Fruit fly (Drosophila melanogaster) whole organism, embryonic: ENCODE data around the gene Rpt4.
A peak's percentile ranks its signal among the peaks of the same experiment; 100 is the strongest.

Experiments
- Abd-B ChIP-seq: fragments of 200-800 bp; sonication (Bioruptor generic); optimal IDR thresholded peaks from 2 replicates; lab custom pipeline; 2018; ENCODE audit warnings: missing biosample characterization, mild to moderate bottlenecking, missing genetic modification characterization, moderate library complexity
- Ada2b ChIP-seq: fragments of 200-800 bp; sonication (Bioruptor generic); IDR thresholded peaks from 2 replicates; pipeline ENCODE4 v1.3.6; 2022; ENCODE audit warnings: missing biosample characterization, missing genetic modification characterization
- Aef1 ChIP-seq: fragments of 200-800 bp; sonication (Bioruptor generic); IDR thresholded peaks from 3 replicates; pipeline ENCODE4 v1.3.6; 2022; ENCODE audit warnings: missing biosample characterization, missing genetic modification characterization
- CG10431 ChIP-seq: fragments of 200-800 bp; sonication (Bioruptor generic); optimal IDR thresholded peaks from 3 replicates; lab custom pipeline; 2018; ENCODE audit warnings: missing biosample characterization, mild to moderate bottlenecking, missing genetic modification characterization
- CG1233 ChIP-seq: fragments of 200-800 bp; sonication (Bioruptor generic); optimal IDR thresholded peaks from 4 replicates; lab custom pipeline; 2018; ENCODE audit warnings: missing biosample characterization, mild to moderate bottlenecking, missing genetic modification characterization
- CG15269 ChIP-seq: fragments of 200-800 bp; sonication (Bioruptor generic); optimal IDR thresholded peaks from 2 replicates; lab custom pipeline; 2018; ENCODE audit warnings: missing biosample characterization, mild to moderate bottlenecking, missing genetic modification characterization, moderate library complexity
- CG1603 ChIP-seq: fragments of 200-800 bp; sonication (Bioruptor generic); optimal IDR thresholded peaks from 2 replicates; lab custom pipeline; 2019; ENCODE audit warnings: missing biosample characterization, mild to moderate bottlenecking, missing genetic modification characterization, moderate library complexity
- CG18476 ChIP-seq: fragments of 200-800 bp; sonication (Bioruptor generic); optimal IDR thresholded peaks from 2 replicates; lab custom pipeline; 2016; ENCODE audit warnings: missing biosample characterization, mild to moderate bottlenecking, missing genetic modification characterization
- CG18599 ChIP-seq: fragments of 200-800 bp; sonication (Bioruptor generic); optimal IDR thresholded peaks from 3 replicates; lab custom pipeline; 2017; ENCODE audit warnings: missing biosample characterization, missing genetic modification characterization, mild to moderate bottlenecking, moderate library complexity, missing genetic modification reagents
- CG2129 ChIP-seq: fragments of 200-800 bp; sonication (Bioruptor generic); IDR thresholded peaks from 2 replicates; pipeline ENCODE4 v1.3.6; 2022; ENCODE audit warnings: missing biosample characterization, missing genetic modification characterization; ENCODE audit not compliant: partially characterized antibody
- CG2202 ChIP-seq: fragments of 200-800 bp; sonication (Bioruptor generic); optimal IDR thresholded peaks from 2 replicates; lab custom pipeline; 2018; ENCODE audit warnings: missing biosample characterization, mild to moderate bottlenecking, missing genetic modification characterization
- CG30403 ChIP-seq: fragments of 200-800 bp; sonication (Bioruptor generic); optimal IDR thresholded peaks from 3 replicates; lab custom pipeline; 2016; ENCODE audit warnings: missing biosample characterization, missing genetic modification characterization
- CG42726 ChIP-seq: fragments of 200-800 bp; sonication (Bioruptor generic); IDR thresholded peaks from 2 replicates; pipeline ENCODE4 v1.3.6; 2022; ENCODE audit warnings: missing biosample characterization, missing genetic modification characterization; ENCODE audit not compliant: partially characterized antibody
- CG4707 ChIP-seq: fragments of 200-800 bp; sonication (Bioruptor generic); optimal IDR thresholded peaks from 2 replicates; lab custom pipeline; 2018; ENCODE audit warnings: missing biosample characterization, mild to moderate bottlenecking, missing genetic modification characterization, moderate library complexity
- CG4854 ChIP-seq: fragments of 200-800 bp; sonication (Bioruptor generic); optimal IDR thresholded peaks from 2 replicates; lab custom pipeline; 2016; ENCODE audit warnings: missing biosample characterization, missing genetic modification characterization, inconsistent platforms
- CG6689 ChIP-seq: fragments of 200-800 bp; sonication (Bioruptor generic); IDR thresholded peaks from 2 replicates; pipeline ENCODE4 v1.3.6; 2022; ENCODE audit warnings: missing biosample characterization, missing genetic modification characterization
- CG6813 ChIP-seq: fragments of 200-800 bp; sonication (Bioruptor generic); optimal IDR thresholded peaks from 2 replicates; lab custom pipeline; 2017; ENCODE audit warnings: missing biosample characterization, missing genetic modification characterization, mild to moderate bottlenecking, moderate library complexity, missing genetic modification reagents
- CG8089 ChIP-seq: fragments of 200-800 bp; sonication (Bioruptor generic); optimal IDR thresholded peaks from 3 replicates; lab custom pipeline; 2016; ENCODE audit warnings: missing biosample characterization, missing genetic modification characterization
- CG9215 ChIP-seq: fragments of 200-800 bp; sonication (Bioruptor generic); IDR thresholded peaks from 2 replicates; pipeline ENCODE4 v1.3.6; 2022; ENCODE audit warnings: missing biosample characterization, missing genetic modification characterization
- Chrac-16 ChIP-seq: fragments of 200-800 bp; sonication (Bioruptor generic); optimal IDR thresholded peaks from 3 replicates; lab custom pipeline; 2016; ENCODE audit warnings: missing biosample characterization, missing genetic modification characterization
- Deaf1 ChIP-seq: fragments of 200-800 bp; optimal IDR thresholded peaks from 3 replicates; lab custom pipeline; 2019; ENCODE audit warnings: missing biosample characterization, mild to moderate bottlenecking, missing genetic modification characterization, moderate library complexity
- Dip3 ChIP-seq: fragments of 200-800 bp; sonication (Bioruptor generic); optimal IDR thresholded peaks from 3 replicates; lab custom pipeline; 2016; ENCODE audit warnings: missing biosample characterization, missing genetic modification characterization
- Dp ChIP-seq: fragments of 200-800 bp; sonication (Bioruptor generic); optimal IDR thresholded peaks from 2 replicates; lab custom pipeline; 2018; ENCODE audit warnings: missing biosample characterization, mild to moderate bottlenecking, missing genetic modification characterization, moderate library complexity
- Hr51 ChIP-seq, 2 experiments: fragments of 200-800 bp; sonication (Bioruptor generic); optimal IDR thresholded peaks; 2 replicates in 1 of 2; 3 replicates in 1 of 2; lab custom pipeline; 2016 to 2018; ENCODE audit warnings: missing biosample characterization in 2 of 2, missing genetic modification characterization in 2 of 2, mild to moderate bottlenecking in 1 of 2, moderate library complexity in 1 of 2
- Opbp ChIP-seq: fragments of 200-800 bp; sonication (Bioruptor generic); IDR thresholded peaks from 3 replicates; pipeline ENCODE4 v1.3.6; 2022; ENCODE audit warnings: missing biosample characterization, missing genetic modification characterization; ENCODE audit not compliant: partially characterized antibody
- PHDP ChIP-seq: fragments of 200-800 bp; sonication (Bioruptor generic); optimal IDR thresholded peaks from 3 replicates; lab custom pipeline; 2018; ENCODE audit warnings: missing biosample characterization, mild to moderate bottlenecking, missing genetic modification characterization, moderate library complexity
- Vsx1 ChIP-seq: fragments of 200-800 bp; sonication (Bioruptor generic); optimal IDR thresholded peaks from 2 replicates; lab custom pipeline; 2017; ENCODE audit warnings: missing biosample characterization, mild to moderate bottlenecking, missing genetic modification characterization, missing genetic modification reagents
- bsh ChIP-seq, 2 experiments: fragments of 200-800 bp; sonication (Bioruptor generic); optimal IDR thresholded peaks; 2 replicates each; lab custom pipeline; 2017 to 2018; ENCODE audit warnings: mild to moderate bottlenecking in 2 of 2, missing biosample characterization in 2 of 2, missing genetic modification characterization in 2 of 2, moderate library complexity in 1 of 2
- ci ChIP-seq: fragments of 200-800 bp; sonication (Bioruptor generic); IDR thresholded peaks from 3 replicates; pipeline ENCODE4 v1.3.6; 2022; ENCODE audit warnings: missing biosample characterization, missing genetic modification characterization
- crol ChIP-seq: fragments of 200-800 bp; sonication (Bioruptor generic); IDR thresholded peaks from 2 replicates; pipeline ENCODE4 v1.3.6; 2022; ENCODE audit warnings: missing biosample characterization, missing genetic modification characterization
- dmrt99B ChIP-seq: fragments of 200-800 bp; sonication (Bioruptor generic); optimal IDR thresholded peaks from 2 replicates; lab custom pipeline; 2018; ENCODE audit warnings: missing biosample characterization, mild to moderate bottlenecking, missing genetic modification characterization, moderate library complexity
- dysf ChIP-seq: fragments of 200-800 bp; sonication (Bioruptor generic); IDR thresholded peaks from 3 replicates; pipeline ENCODE4 v1.3.6; 2022; ENCODE audit warnings: missing biosample characterization, missing genetic modification characterization
- ems ChIP-seq: fragments of 200-800 bp; sonication (Bioruptor generic); optimal IDR thresholded peaks from 3 replicates; lab custom pipeline; 2016; ENCODE audit warnings: missing biosample characterization, missing genetic modification characterization
- fd96Cb ChIP-seq: fragments of 200-800 bp; sonication (Bioruptor generic); optimal IDR thresholded peaks from 2 replicates; lab custom pipeline; 2018; ENCODE audit warnings: missing biosample characterization, mild to moderate bottlenecking, missing genetic modification characterization, moderate library complexity
- hb ChIP-seq: fragments of 200-800 bp; sonication (Bioruptor generic); IDR thresholded peaks from 3 replicates; pipeline ENCODE4 v1.3.6; 2022; ENCODE audit warnings: missing biosample characterization, missing genetic modification characterization; ENCODE audit not compliant: partially characterized antibody
- jing ChIP-seq: fragments of 200-800 bp; sonication (Bioruptor generic); optimal IDR thresholded peaks from 2 replicates; lab custom pipeline; 2018; ENCODE audit warnings: missing biosample characterization, mild to moderate bottlenecking, missing genetic modification characterization
- jumu ChIP-seq: fragments of 200-800 bp; sonication (Bioruptor generic); optimal IDR thresholded peaks from 3 replicates; lab custom pipeline; 2016; ENCODE audit warnings: missing biosample characterization, missing genetic modification characterization
- lmd ChIP-seq: fragments of 200-800 bp; sonication (Bioruptor generic); IDR thresholded peaks from 2 replicates; pipeline ENCODE4 v1.3.6; 2022; ENCODE audit warnings: missing biosample characterization, missing genetic modification characterization
- nmo ChIP-seq: fragments of 200-800 bp; sonication (Bioruptor generic); optimal IDR thresholded peaks from 2 replicates; lab custom pipeline; 2018; ENCODE audit warnings: missing biosample characterization, mild to moderate bottlenecking, missing genetic modification characterization, moderate library complexity
- prd ChIP-seq, 3 experiments: fragments of >200 bp in 2 of 3; fragments of 200-800 bp in 1 of 3; sonication (Bioruptor generic) in 1 of 3; optimal IDR thresholded peaks in 2 of 3; IDR thresholded peaks in 1 of 3; 2 replicates in 2 of 3; 3 replicates in 1 of 3; pipeline versions ENCODE4 v1.3.6 to Lab custom; 2017 to 2022; ENCODE audit warnings: missing biosample characterization in 1 of 3, missing genetic modification characterization in 1 of 3
- ranshi ChIP-seq: fragments of 200-800 bp; sonication (Bioruptor generic); IDR thresholded peaks from 2 replicates; pipeline ENCODE4 v1.3.6; 2022; ENCODE audit warnings: missing biosample characterization, missing genetic modification characterization
- repo ChIP-seq: fragments of 200-800 bp; sonication (Bioruptor generic); optimal IDR thresholded peaks from 2 replicates; lab custom pipeline; 2016; ENCODE audit warnings: missing biosample characterization, missing genetic modification characterization
- run ChIP-seq: fragments of 200-800 bp; sonication (Bioruptor generic); optimal IDR thresholded peaks from 3 replicates; lab custom pipeline; 2018; ENCODE audit warnings: missing biosample characterization, mild to moderate bottlenecking, missing genetic modification characterization
- salm ChIP-seq: fragments of 200-800 bp; sonication (Bioruptor generic); optimal IDR thresholded peaks from 2 replicates; lab custom pipeline; 2018; ENCODE audit warnings: missing biosample characterization, mild to moderate bottlenecking, missing genetic modification characterization
- sens ChIP-seq: fragments of 200-800 bp; sonication (Bioruptor generic); peaks from one replicate; lab custom pipeline; 2016; ENCODE audit warnings: missing biosample characterization, missing genetic modification characterization
- slbo ChIP-seq: fragments of 200-800 bp; sonication (Bioruptor generic); IDR thresholded peaks from 2 replicates; pipeline ENCODE4 v1.3.6; 2022; ENCODE audit warnings: missing biosample characterization, missing genetic modification characterization
- unpg ChIP-seq: fragments of 200-800 bp; sonication (Bioruptor generic); optimal IDR thresholded peaks from 3 replicates; lab custom pipeline; 2018; ENCODE audit warnings: missing biosample characterization, mild to moderate bottlenecking, missing genetic modification characterization, moderate library complexity
- wor ChIP-seq: fragments of 200-800 bp; sonication (Bioruptor generic); IDR thresholded peaks from 2 replicates; pipeline ENCODE4 v1.3.6; 2022; ENCODE audit warnings: missing biosample characterization, missing genetic modification characterization
- zfh1 ChIP-seq: fragments of 200-800 bp; sonication (Bioruptor generic); IDR thresholded peaks from 3 replicates; pipeline ENCODE4 v1.3.6; 2022; ENCODE audit warnings: missing biosample characterization, missing genetic modification characterization

Rpt4 gene

DNA sequence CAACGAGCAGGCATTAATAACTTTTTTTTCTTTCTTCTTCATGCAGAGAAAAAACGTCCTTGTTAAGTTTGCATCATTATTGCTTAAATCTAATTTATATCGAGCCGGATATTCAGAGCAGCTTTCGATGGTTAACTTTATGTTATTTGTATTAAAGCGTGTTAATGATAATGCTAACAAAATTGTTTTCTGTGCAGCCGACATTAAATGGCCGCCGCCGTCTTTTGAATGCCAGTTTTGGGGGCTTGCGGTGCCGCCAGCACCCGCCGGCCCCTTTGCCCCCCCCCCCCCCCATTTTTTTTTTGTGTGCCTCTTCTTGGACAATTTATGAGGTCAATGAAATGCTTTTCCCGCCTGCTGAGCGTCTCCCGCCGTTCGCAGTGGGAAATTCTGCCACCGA lies 20.5 kb upstream of the Rpt4 start (continued):
- TF ChIP-seq CG1603 (tag; lab: Kevin White, UChicago) (peak; percentile 3), Deaf1 (tag; lab: Kevin White, UChicago) (no peak), CG6689 (GFP tag; lab: Robert Waterston, UW) (peak; percentile 27; the same call in 1 of the 2 replicates), dysf (GFP tag; lab: Robert Waterston, UW) (peak; percentile 49; the same call in 2 of the 3 replicates), CG4854 (GFP tag; lab: Kevin White, UChicago) (no peak), CG42726 (GFP tag; lab: Robert Waterston, UW) (no peak), Abd-B (peak; percentile 17), fd96Cb (peak; percentile 22), repo (GFP tag; lab: Kevin White, UChicago) (no peak), PHDP (tag; lab: Kevin White, UChicago) (peak; percentile 10), Hr51 (GFP tag; optimal IDR thresholded peaks at IDR 0.05; lab: Kevin White, UChicago) (peak in 1 of 2 experiments; percentile 1), Ada2b (GFP tag; lab: Robert Waterston, UW) (0 out of 2 replicates have a peak, but pooled peaks have one; percentile 23), prd (optimal IDR thresholded peaks at IDR 0.05; lab: Kevin White, UChicago) (no peak), prd (GFP tag; IDR thresholded peaks at IDR 0.05; lab: Robert Waterston, UW) (peak; percentile 26; the same call in 1 of the 3 replicates), CG30403 (GFP tag; lab: Kevin White, UChicago) (peak; percentile 15), zfh1 (GFP tag; lab: Robert Waterston, UW) (peak; percentile 55; the same call in 2 of the 3 replicates), Dp (GFP tag; lab: Kevin White, UChicago) (no peak), dmrt99B (tag; lab: Kevin White, UChicago) (peak; percentile 52), ci (GFP tag; lab: Robert Waterston, UW) (peak; percentile 22; the same call in 1 of the 3 replicates), salm (tag; lab: Kevin White, UChicago) (no peak), bsh (GFP tag; optimal IDR thresholded peaks at IDR 0.05; lab: Kevin White, UChicago) (peak in 1 of 2 experiments; percentile 29), CG9215 (GFP tag; lab: Robert Waterston, UW) (0 out of 2 replicates have a peak, but pooled peaks have one; percentile 7), CG18599 (GFP tag; lab: Kevin White, UChicago) (peak; percentile 61), slbo (GFP tag; lab: Robert Waterston, UW) (0 out of 2 replicates have a peak, but pooled peaks have one; percentile 41), crol (GFP tag; lab: Robert Waterston, UW) (peak; percentile 65), CG15269 (tag; lab: Kevin White, UChicago) (peak; percentile 8), CG4707 (GFP tag; lab: Kevin White, UChicago) (no peak), jumu (GFP tag; lab: Kevin White, UChicago) (no peak), unpg (GFP tag; lab: Kevin White, UChicago) (peak; percentile 34), CG10431 (GFP tag; lab: Kevin White, UChicago) (no peak), wor (GFP tag; lab: Robert Waterston, UW) (no peak), Vsx1 (GFP tag; lab: Kevin White, UChicago) (no peak), jing (GFP tag; lab: Kevin White, UChicago) (no peak), sens (GFP tag; lab: Kevin White, UChicago) (peak; percentile 71), CG6813 (GFP tag; lab: Kevin White, UChicago) (no peak), Chrac-16 (GFP tag; lab: Kevin White, UChicago) (no peak), ranshi (0 out of 2 replicates have a peak, but pooled peaks have one; percentile 27), Dip3 (no peak), CG2202 (tag; lab: Kevin White, UChicago) (no peak), hb (GFP tag; lab: Robert Waterston, UW) (no peak), CG2129 (GFP tag; lab: Robert Waterston, UW) (no peak), Opbp (GFP tag; lab: Robert Waterston, UW) (no peak), run (no peak), CG18476 (GFP tag; lab: Kevin White, UChicago) (no peak), Aef1 (GFP tag; lab: Robert Waterston, UW) (peak; percentile 15; the same call in 1 of the 3 replicates), CG1233 (GFP tag; lab: Kevin White, UChicago) (no peak), CG8089 (GFP tag; lab: Kevin White, UChicago) (no peak), lmd (peak; percentile 28; the same call in 1 of the 2 replicates), ems (GFP tag; lab: Kevin White, UChicago) (no peak), nmo (peak; percentile 36)
